Worm (Caenorhabditis elegans): ENCODE data around the gene Y81B9A.2.

Y81B9A.2 gene

DNA sequence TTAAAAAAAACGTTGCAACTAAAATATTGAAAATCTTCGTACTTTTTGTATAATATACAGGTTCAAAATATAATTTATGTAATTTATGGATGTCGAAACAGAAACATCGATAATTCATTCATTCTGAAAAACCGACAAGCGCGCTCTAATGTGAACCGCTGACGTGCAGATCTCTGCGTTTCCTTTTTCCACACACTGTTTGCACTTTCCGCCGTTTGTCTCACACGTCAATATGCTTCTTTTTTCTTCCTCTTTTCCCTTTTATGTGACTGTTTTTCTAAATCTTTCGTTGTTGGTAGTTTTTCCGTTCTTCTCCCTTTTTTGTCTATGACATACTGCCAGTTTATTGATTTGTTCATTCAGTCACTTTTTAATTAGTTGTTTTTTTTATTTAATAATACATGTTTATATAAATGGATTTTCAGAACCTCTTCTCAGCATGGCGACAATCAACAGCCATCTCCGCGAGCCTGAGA is 33.6 kb upstream of the Y81B9A.2 start, which contains the start of gene tmbi-4:
Gene tmbi-4, plus strand, starts transcription at position 426 of the 476 bp plus-strand sequence.
- peak; percentile 30 for TF ChIP-seq rbr-2 (tag; optimal IDR thresholded peaks at IDR 0.05)
- peak; percentile 74 for TF ChIP-seq mep-1 (tag; optimal IDR thresholded peaks at IDR 0.05)
- peak; percentile 12 for TF ChIP-seq ztf-7 (tag; optimal IDR thresholded peaks at IDR 0.05)
- peak; percentile 76 for TF ChIP-seq mes-2 (tag; optimal IDR thresholded peaks at IDR 0.05; ENCODE audit: poor library complexity, severe bottlenecking)
- TF ChIP-seq nhr-237 (tag; optimal IDR thresholded peaks at IDR 0.05) = no peak
- no peak for TF ChIP-seq F37D6.2 (tag; optimal IDR thresholded peaks at IDR 0.05)
- TF ChIP-seq fkh-10 (GFP tag; optimal IDR thresholded peaks at IDR 0.05) = peak; percentile 23
- TF ChIP-seq pha-4 (GFP tag; IDR thresholded peaks at IDR 0.05) = no peak
- peak; percentile 69 for TF ChIP-seq pha-4 (tag; optimal IDR thresholded peaks at IDR 0.05)
- TF ChIP-seq F44E2.7 (GFP tag; IDR thresholded peaks at IDR 0.05) = no peak
- no peak for TF ChIP-seq lir-3 (tag; optimal IDR thresholded peaks at IDR 0.05)
- TF ChIP-seq daf-16 (GFP tag; optimal IDR thresholded peaks at IDR 0.05) = no peak
- TF ChIP-seq daf-16 (tag; optimal IDR thresholded peaks at IDR 0.05) = peak; percentile 90
- peak; percentile 67 for TF ChIP-seq nhr-28 (tag; optimal IDR thresholded peaks at IDR 0.05)
- TF ChIP-seq dpl-1 (GFP tag; optimal IDR thresholded peaks at IDR 0.05) = peak; percentile 24
- peak; percentile 40 for TF ChIP-seq nhr-6 (tag; optimal IDR thresholded peaks at IDR 0.05)
- TF ChIP-seq hlh-11 (tag; optimal IDR thresholded peaks at IDR 0.05) = peak; percentile 77
- TF ChIP-seq lin-38 (GFP tag; IDR thresholded peaks at IDR 0.05) = peak; percentile 79
- TF ChIP-seq unc-62 (GFP tag; optimal IDR thresholded peaks at IDR 0.05 in 1 of 2) = peak in 1 of 2 experiments; percentile 87
- TF ChIP-seq unc-62 (tag; optimal IDR thresholded peaks at IDR 0.05) = no peak
- no peak for TF ChIP-seq sdz-12 (GFP tag; optimal IDR thresholded peaks at IDR 0.05)
- no peak for TF ChIP-seq fos-1 (tag; optimal IDR thresholded peaks at IDR 0.05)
- no peak for TF ChIP-seq nhr-42 (GFP tag; IDR thresholded peaks at IDR 0.05)
- no peak for TF ChIP-seq T26A8.4 (GFP tag; IDR thresholded peaks at IDR 0.05)
- TF ChIP-seq hmg-1.1 (GFP tag; IDR thresholded peaks at IDR 0.05) = peak; percentile 44
- peak; percentile 51 for TF ChIP-seq nhr-11 (tag; optimal IDR thresholded peaks at IDR 0.05)
- TF ChIP-seq mdl-1 (tag; optimal IDR thresholded peaks at IDR 0.05) = peak in 1 of 2 experiments; percentile 47
- no peak for TF ChIP-seq dmd-9 (GFP tag; IDR thresholded peaks at IDR 0.05)
- TF ChIP-seq nhr-111 (GFP tag; optimal IDR thresholded peaks at IDR 0.05) = no peak
- no peak for TF ChIP-seq madf-5 (GFP tag; IDR thresholded peaks at IDR 0.05)
- TF ChIP-seq nhr-48 (tag; optimal IDR thresholded peaks at IDR 0.05) = no peak
- TF ChIP-seq F49E8.2 (tag; optimal IDR thresholded peaks at IDR 0.05; ENCODE audit: borderline replicate concordance) = no peak
- no peak for TF ChIP-seq unc-130 (GFP tag; optimal IDR thresholded peaks at IDR 0.05)
- no peak for TF ChIP-seq unc-39 (tag; optimal IDR thresholded peaks at IDR 0.05)
- TF ChIP-seq zfp-2 (tag; optimal IDR thresholded peaks at IDR 0.05) = no peak
- peak; percentile 33 for TF ChIP-seq mxl-3 (GFP tag; optimal IDR thresholded peaks at IDR 0.05)
- no peak for TF ChIP-seq ceh-44 (GFP tag; IDR thresholded peaks at IDR 0.05)
- no peak for TF ChIP-seq ctbp-1 (GFP tag; IDR thresholded peaks at IDR 0.05)
- TF ChIP-seq aha-1 (tag) = peak; percentile 51
- no peak for TF ChIP-seq skn-1 (tag; optimal IDR thresholded peaks at IDR 0.05)
- TF ChIP-seq F10B5.3 (tag; optimal IDR thresholded peaks at IDR 0.05) = no peak
- no peak for TF ChIP-seq arid-1 (GFP tag; conservative IDR thresholded peaks at IDR 0.05)
- peak; percentile 21 for TF ChIP-seq nhr-77 (tag; optimal IDR thresholded peaks at IDR 0.05)
- TF ChIP-seq egl-43 (GFP tag; IDR thresholded peaks at IDR 0.05) = no peak
- TF ChIP-seq cey-2 (tag; optimal IDR thresholded peaks at IDR 0.05; ENCODE audit: borderline replicate concordance, insufficient read depth) = no peak
- no peak for TF ChIP-seq Y105C5A.15 (GFP tag; IDR thresholded peaks at IDR 0.05)
- peak in 1 of 2 experiments; percentile 67 for TF ChIP-seq lsy-2 (tag; optimal IDR thresholded peaks at IDR 0.05)
- TF ChIP-seq lin-1 (GFP tag; IDR thresholded peaks at IDR 0.05) = no peak
- TF ChIP-seq hif-1 (tag; optimal IDR thresholded peaks at IDR 0.05) = peak in 1 of 2 experiments; percentile 50
- peak; percentile 65 for TF ChIP-seq dve-1 (tag; optimal IDR thresholded peaks at IDR 0.05; ENCODE audit: insufficient read depth)
- no peak for TF ChIP-seq set-16 (GFP tag; IDR thresholded peaks at IDR 0.05)
- peak; percentile 36; the same call in 1 of the 2 replicates for TF ChIP-seq ceh-20 (GFP tag; IDR thresholded peaks at IDR 0.05)

Data from whole organism, L4 larva.